Fruit fly (Drosophila melanogaster): ENCODE results near the gene Syx8.

Syx8 gene

dm6 chr3L:16586989-16587388 is at the start of gene Syx8, which contains the start of gene CG32163:
Gene Syx8 (minus strand): TSS chr3L:16587057.
Gene CG32163 (plus strand): TSS chr3L:16587157.
- TF ChIP-seq CG11294 (GFP tag; IDR thresholded peaks at IDR 0.05), result no peak
- TF ChIP-seq Sox14 (GFP tag; optimal IDR thresholded peaks at IDR 0.05), result peak; percentile 32

dm6 chr3L:16635566-16636210 is 48.8 kb upstream of the Syx8 start:
- TF ChIP-seq Ets21C (GFP tag; optimal IDR thresholded peaks at IDR 0.05), result no peak
- TF ChIP-seq dac (GFP tag; optimal IDR thresholded peaks at IDR 0.05), result no peak
- no peak for TF ChIP-seq CG8632 (GFP tag; optimal IDR thresholded peaks at IDR 0.05)
- TF ChIP-seq salr (GFP tag; optimal IDR thresholded peaks at IDR 0.05), result peak in 1 of 2 experiments; percentile 11
- peak; percentile 13 for TF ChIP-seq CG10631 (GFP tag; optimal IDR thresholded peaks at IDR 0.05)
- no peak for TF ChIP-seq CG10669 (GFP tag; optimal IDR thresholded peaks at IDR 0.05)
- TF ChIP-seq ss (GFP tag; optimal IDR thresholded peaks at IDR 0.05), result no peak
- no peak for TF ChIP-seq CG7368 (GFP tag; optimal IDR thresholded peaks at IDR 0.05)
- no peak for TF ChIP-seq acj6 (GFP tag; optimal IDR thresholded peaks at IDR 0.05)
- TF ChIP-seq CG6808 (GFP tag; optimal IDR thresholded peaks at IDR 0.05), result no peak
- TF ChIP-seq Eip93F (GFP tag; optimal IDR thresholded peaks at IDR 0.05), result no peak
- no peak for TF ChIP-seq svp (GFP tag)
- no peak for TF ChIP-seq Ets96B (tag; optimal IDR thresholded peaks at IDR 0.05)
- TF ChIP-seq Sox102F (GFP tag; optimal IDR thresholded peaks at IDR 0.05), result no peak
- TF ChIP-seq CG6854 (GFP tag; optimal IDR thresholded peaks at IDR 0.05), result no peak
- TF ChIP-seq spab (GFP tag; optimal IDR thresholded peaks at IDR 0.05), result no peak
- TF ChIP-seq CG6163 (GFP tag; IDR thresholded peaks at IDR 0.05), result peak; percentile 24; the same call in 1 of the 3 replicates
- TF ChIP-seq Gug (GFP tag; IDR thresholded peaks at IDR 0.05), result no peak
- no peak for TF ChIP-seq CG6792 (GFP tag; optimal IDR thresholded peaks at IDR 0.05)
- TF ChIP-seq Hr38 (GFP tag; optimal IDR thresholded peaks at IDR 0.05), result no peak
- TF ChIP-seq achi (GFP tag; optimal IDR thresholded peaks at IDR 0.05), result peak; percentile 4
- no peak for TF ChIP-seq CG11294 (GFP tag; IDR thresholded peaks at IDR 0.05)
- TF ChIP-seq Met (GFP tag; optimal IDR thresholded peaks at IDR 0.05), result peak; percentile 19
- no peak for TF ChIP-seq net (GFP tag; optimal IDR thresholded peaks at IDR 0.05)
- TF ChIP-seq fkh (GFP tag; optimal IDR thresholded peaks at IDR 0.05), result no peak
- TF ChIP-seq CG3919 (GFP tag; optimal IDR thresholded peaks at IDR 0.05), result no peak
- TF ChIP-seq CG15336 (GFP tag; IDR thresholded peaks at IDR 0.05), result no peak
- TF ChIP-seq CG4318 (GFP tag; optimal IDR thresholded peaks at IDR 0.05), result no peak
- no peak for TF ChIP-seq CG11762 (GFP tag; optimal IDR thresholded peaks at IDR 0.05; ENCODE audit: insufficient read depth)
- no peak for TF ChIP-seq dsx (GFP tag; optimal IDR thresholded peaks at IDR 0.05; ENCODE audit: poor library complexity, severe bottlenecking)
- TF ChIP-seq vri (GFP tag; optimal IDR thresholded peaks at IDR 0.05), result no peak
- no peak for TF ChIP-seq CG9139 (GFP tag; optimal IDR thresholded peaks at IDR 0.05)
- no peak for TF ChIP-seq CG1621 (tag; optimal IDR thresholded peaks at IDR 0.05)
- no peak for TF ChIP-seq Sox14 (GFP tag; optimal IDR thresholded peaks at IDR 0.05)
- TF ChIP-seq CG6276 (GFP tag; optimal IDR thresholded peaks at IDR 0.05), result no peak
- no peak for TF ChIP-seq CG8319 (GFP tag; optimal IDR thresholded peaks at IDR 0.05)
- TF ChIP-seq cyc (GFP tag; optimal IDR thresholded peaks at IDR 0.05), result no peak
- TF ChIP-seq eg (GFP tag; IDR thresholded peaks at IDR 0.05), result no peak
- no peak for TF ChIP-seq fd85E (GFP tag; optimal IDR thresholded peaks at IDR 0.05)
- peak; percentile 51 for TF ChIP-seq CG32006 (GFP tag; optimal IDR thresholded peaks at IDR 0.05)
- TF ChIP-seq Sox15 (GFP tag; optimal IDR thresholded peaks at IDR 0.05), result no peak
- no peak for TF ChIP-seq Smox (GFP tag; optimal IDR thresholded peaks at IDR 0.05)
- no peak for TF ChIP-seq lz (GFP tag; optimal IDR thresholded peaks at IDR 0.05)
- peak; percentile 15 for TF ChIP-seq esn (GFP tag; optimal IDR thresholded peaks at IDR 0.05)
- no peak for TF ChIP-seq CG34406 (GFP tag; optimal IDR thresholded peaks at IDR 0.05)
- TF ChIP-seq Hr4 (GFP tag; optimal IDR thresholded peaks at IDR 0.05), result peak; percentile 52
- TF ChIP-seq Blimp-1 (GFP tag; optimal IDR thresholded peaks at IDR 0.05), result no peak
- no peak for TF ChIP-seq Lpt (GFP tag; optimal IDR thresholded peaks at IDR 0.05)
- TF ChIP-seq fd59A (GFP tag; optimal IDR thresholded peaks at IDR 0.05), result no peak

Measured in whole organism, prepupa.